Fruit fly (Drosophila melanogaster): ENCODE measurements around the gene MYPT-75D.

MYPT-75D gene

DNA sequence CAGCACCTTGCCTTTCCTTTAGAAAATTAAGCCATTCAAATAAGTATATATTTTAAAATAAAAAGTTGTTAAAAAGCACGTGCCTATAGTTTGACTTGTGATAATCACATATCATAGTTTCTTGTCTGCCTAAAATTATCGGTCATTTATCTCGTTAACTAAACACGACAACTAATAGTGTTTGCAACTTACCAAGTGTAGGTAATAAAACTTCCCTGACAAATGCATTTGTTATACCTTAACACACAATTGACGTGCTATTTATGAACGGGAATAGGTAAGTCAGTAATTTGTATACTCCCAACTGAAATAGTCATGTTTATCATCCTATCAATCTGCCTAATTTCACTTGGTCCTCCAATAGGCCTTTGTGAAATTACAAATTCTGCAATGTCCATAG, 22.6 kb upstream of the MYPT-75D start, which contains the start of gene CG18234:
Gene CG18234, plus strand, starts transcription at position 301 of the 400 bp plus-strand sequence.
- TF ChIP-seq dl (GFP tag; optimal IDR thresholded peaks at IDR 0.05; ENCODE audit: insufficient read depth in 1 of 2, partially characterized antibody in 2 of 2) (no peak), usp (GFP tag; optimal IDR thresholded peaks at IDR 0.05) (no peak), rgr (GFP tag; optimal IDR thresholded peaks at IDR 0.05) (no peak)

DNA sequence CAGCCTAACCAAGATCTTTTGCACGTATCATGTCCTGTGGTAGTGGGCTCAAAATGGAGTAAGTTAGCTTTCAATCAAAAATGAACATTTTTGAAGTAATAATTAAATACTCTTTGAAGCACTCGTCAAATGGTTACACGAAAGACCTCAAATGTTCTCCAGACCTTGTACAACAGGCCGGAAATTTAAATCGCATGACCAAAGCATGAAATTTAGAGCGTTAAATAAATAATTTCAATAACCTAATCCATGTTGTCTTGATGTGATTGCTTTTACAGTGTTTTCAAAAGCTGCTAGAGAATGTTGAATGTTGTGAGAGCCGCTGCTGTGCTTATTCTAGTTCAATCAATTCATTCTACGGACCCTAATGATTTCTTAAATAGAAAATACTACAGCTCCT, 20.6 kb upstream of the MYPT-75D start, which contains the start of gene CG18233:
Gene CG18233, plus strand, starts transcription at position 301 of the 400 bp plus-strand sequence.
- TF ChIP-seq ey (GFP tag; optimal IDR thresholded peaks at IDR 0.05) (no peak), psq (GFP tag; optimal IDR thresholded peaks at IDR 0.05) (no peak), Vsx2 (GFP tag; optimal IDR thresholded peaks at IDR 0.05; ENCODE audit: partially characterized antibody) (no peak), HLH106 (tag; optimal IDR thresholded peaks at IDR 0.05) (no peak), jim (GFP tag; optimal IDR thresholded peaks at IDR 0.05) (no peak), brk (GFP tag; optimal IDR thresholded peaks at IDR 0.05) (no peak), Mio (GFP tag; optimal IDR thresholded peaks at IDR 0.05) (no peak), h (GFP tag; optimal IDR thresholded peaks at IDR 0.05) (no peak), Rel (GFP tag; optimal IDR thresholded peaks at IDR 0.05) (no peak), Rel (tag; optimal IDR thresholded peaks at IDR 0.05) (no peak), br (GFP tag; optimal IDR thresholded peaks at IDR 0.05) (no peak), GATAd (GFP tag; optimal IDR thresholded peaks at IDR 0.05) (no peak), Hr78 (GFP tag; optimal IDR thresholded peaks at IDR 0.05) (no peak), dmrt93B (GFP tag; optimal IDR thresholded peaks at IDR 0.05) (no peak), CG32264 (GFP tag; optimal IDR thresholded peaks at IDR 0.05) (no peak), usp (GFP tag; optimal IDR thresholded peaks at IDR 0.05) (no peak), CrebA (GFP tag; optimal IDR thresholded peaks at IDR 0.05; ENCODE audit: borderline replicate concordance) (no peak), foxo (GFP tag; optimal IDR thresholded peaks at IDR 0.05) (no peak)

DNA sequence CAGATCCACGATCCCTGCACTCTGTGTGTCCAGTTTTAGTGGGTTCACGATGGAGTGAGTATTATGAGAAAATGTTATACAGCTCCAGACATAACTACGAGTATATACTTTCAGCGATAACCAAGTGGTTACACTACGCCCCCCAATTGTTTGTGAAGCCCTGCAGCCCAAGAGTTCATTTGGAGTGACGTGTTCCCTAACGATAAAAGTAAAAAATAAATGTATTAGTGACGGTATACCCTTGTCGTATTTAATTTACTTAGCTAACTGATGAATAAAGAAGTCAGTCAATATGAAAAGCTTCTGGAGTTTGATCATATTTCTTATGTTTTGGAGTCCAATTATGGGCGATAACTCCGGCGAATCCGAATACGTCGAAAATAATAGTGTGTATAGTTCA, 18.6 kb upstream of the MYPT-75D start, which contains the start of gene CG18231:
Gene CG18231, plus strand, starts transcription at position 301 of the 400 bp plus-strand sequence.
- TF ChIP-seq HLH106 (tag; optimal IDR thresholded peaks at IDR 0.05) (no peak), jim (GFP tag; optimal IDR thresholded peaks at IDR 0.05) (no peak), Jra (GFP tag; optimal IDR thresholded peaks at IDR 0.05) (no peak), br (GFP tag; optimal IDR thresholded peaks at IDR 0.05) (no peak), fru (GFP tag; optimal IDR thresholded peaks at IDR 0.05) (no peak), dmrt93B (GFP tag; optimal IDR thresholded peaks at IDR 0.05) (no peak), brk (GFP tag; optimal IDR thresholded peaks at IDR 0.05) (no peak)

DNA sequence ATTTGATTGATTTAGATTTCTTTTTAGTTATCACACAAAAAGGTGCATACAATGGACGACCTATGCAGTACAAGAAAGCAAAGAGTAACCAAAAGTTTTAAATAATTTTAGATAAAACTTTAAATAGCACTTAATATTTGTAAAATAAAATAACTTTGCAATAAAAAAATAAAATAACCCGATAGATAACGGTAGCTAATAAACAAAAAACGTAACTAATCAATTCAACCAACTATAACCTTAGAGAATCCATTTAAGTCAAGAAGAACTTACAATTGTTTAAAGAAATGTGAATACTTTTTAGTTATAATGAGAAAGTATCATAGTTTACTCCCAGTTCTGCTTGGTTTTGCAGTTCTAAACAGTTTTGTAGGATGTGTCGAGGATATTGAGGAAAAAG, 16.4 kb upstream of the MYPT-75D start, which contains the start of gene CG32201:
Gene CG32201, plus strand, starts transcription at position 301 of the 400 bp plus-strand sequence.
- TF ChIP-seq Vsx2 (GFP tag; optimal IDR thresholded peaks at IDR 0.05; ENCODE audit: partially characterized antibody) (no peak), foxo (GFP tag; optimal IDR thresholded peaks at IDR 0.05) (no peak), dl (GFP tag; optimal IDR thresholded peaks at IDR 0.05; ENCODE audit: insufficient read depth in 1 of 2, partially characterized antibody in 2 of 2) (no peak), N (GFP tag; optimal IDR thresholded peaks at IDR 0.05) (no peak), ey (GFP tag; optimal IDR thresholded peaks at IDR 0.05) (no peak), jim (GFP tag; optimal IDR thresholded peaks at IDR 0.05) (no peak), Hnf4 (GFP tag; optimal IDR thresholded peaks at IDR 0.05) (no peak), CrebA (GFP tag; optimal IDR thresholded peaks at IDR 0.05; ENCODE audit: borderline replicate concordance) (no peak), br (GFP tag; optimal IDR thresholded peaks at IDR 0.05) (no peak), Myc (optimal IDR thresholded peaks at IDR 0.05) (no peak), sv (GFP tag; optimal IDR thresholded peaks at IDR 0.05) (no peak)

DNA sequence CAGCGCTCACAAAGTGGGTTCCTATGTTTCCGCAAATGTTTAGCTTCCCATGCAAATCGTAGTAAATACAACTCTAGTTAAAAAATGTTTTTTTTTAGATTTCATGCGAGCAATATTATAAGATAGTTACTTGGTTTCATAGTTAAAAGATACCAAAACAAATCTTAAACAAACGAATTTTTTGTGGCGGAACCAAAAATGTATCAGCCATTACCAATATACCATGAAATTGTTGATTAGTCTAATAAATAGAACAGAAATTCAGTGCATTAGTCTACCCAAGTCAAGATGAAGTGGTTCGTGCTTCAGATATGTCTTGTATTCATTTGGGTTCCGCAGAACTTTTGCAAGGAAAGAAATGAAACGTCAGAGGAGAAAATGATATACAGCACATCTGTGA, 14.2 kb upstream of the MYPT-75D start, which contains the start of gene CG32199:
Gene CG32199, plus strand, starts transcription at position 301 of the 400 bp plus-strand sequence.
- TF ChIP-seq CG9705 (GFP tag; optimal IDR thresholded peaks at IDR 0.05) (no peak), CrebA (GFP tag; optimal IDR thresholded peaks at IDR 0.05; ENCODE audit: borderline replicate concordance) (no peak), fru (GFP tag; optimal IDR thresholded peaks at IDR 0.05) (no peak), pan (optimal IDR thresholded peaks at IDR 0.05) (no peak), tai (GFP tag; optimal IDR thresholded peaks at IDR 0.05) (no peak), OdsH (GFP tag; optimal IDR thresholded peaks at IDR 0.05) (no peak), rgr (GFP tag; optimal IDR thresholded peaks at IDR 0.05) (no peak), dl (GFP tag; optimal IDR thresholded peaks at IDR 0.05; ENCODE audit: insufficient read depth in 1 of 2, partially characterized antibody in 2 of 2) (no peak), Mio (GFP tag; optimal IDR thresholded peaks at IDR 0.05) (no peak), Rel (GFP tag; optimal IDR thresholded peaks at IDR 0.05) (no peak), Rel (tag; optimal IDR thresholded peaks at IDR 0.05) (no peak), psq (GFP tag; optimal IDR thresholded peaks at IDR 0.05) (no peak), Dif (GFP tag; optimal IDR thresholded peaks at IDR 0.05; ENCODE audit: partially characterized antibody) (no peak), dsf (GFP tag; optimal IDR thresholded peaks at IDR 0.05; ENCODE audit: borderline replicate concordance) (no peak), Sp1 (GFP tag; optimal IDR thresholded peaks at IDR 0.05) (no peak), GATAd (GFP tag; optimal IDR thresholded peaks at IDR 0.05) (no peak), foxo (GFP tag; optimal IDR thresholded peaks at IDR 0.05) (no peak), sage (GFP tag; optimal IDR thresholded peaks at IDR 0.05) (no peak)
